Worm (Caenorhabditis elegans) whole organism, midembryonic: Measurements from ENCODE around the gene D1022.9.

ENCODE experiments used
- cog-1 ChIP-seq: sonication (generic microtip); optimal IDR thresholded peaks from 2 replicates; lab custom pipeline; 2016; ENCODE audit warnings: missing genetic modification characterization, missing compliant biosample characterization
- med-1 ChIP-seq: sonication (generic microtip); optimal IDR thresholded peaks from 2 replicates; lab custom pipeline; 2017; ENCODE audit warnings: missing genetic modification characterization, mild to moderate bottlenecking, missing compliant biosample characterization, antibody characterized with exemption, missing genetic modification reagents; ENCODE audit not compliant: insufficient read depth

DNA sequence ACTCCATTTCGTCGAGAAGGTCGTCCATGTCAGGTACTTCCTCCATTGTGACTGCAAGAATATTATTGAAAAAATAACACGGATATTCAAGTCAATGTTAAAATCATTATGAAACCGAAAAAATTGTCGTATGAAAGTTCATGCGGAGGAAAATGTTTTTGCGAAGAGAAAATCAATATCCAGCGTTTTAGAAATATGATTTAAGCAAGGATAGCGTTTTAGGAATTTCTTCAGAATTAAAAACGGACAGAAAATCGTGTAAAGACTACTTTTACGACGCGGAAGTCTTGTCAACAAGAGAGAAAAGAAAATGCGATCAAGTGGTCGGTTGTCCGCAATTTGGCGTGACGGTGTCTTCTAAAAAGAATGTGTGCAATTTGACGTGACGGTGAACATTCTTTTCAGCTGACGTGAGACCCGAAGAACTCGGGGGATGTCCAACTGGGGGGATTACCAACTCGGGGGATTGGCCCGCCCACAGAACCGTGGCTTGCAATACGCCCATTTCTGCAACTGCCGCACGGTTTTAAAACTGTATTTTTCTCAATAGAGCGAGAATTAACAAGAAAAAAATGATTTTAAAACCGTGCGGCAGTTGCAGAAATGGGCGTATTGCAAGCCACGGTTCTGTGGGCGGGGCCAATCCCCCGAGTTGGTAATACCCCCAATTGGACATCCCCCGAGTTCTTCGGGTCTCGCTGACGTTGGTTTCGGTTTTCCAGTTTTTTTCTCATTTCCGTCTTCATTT, 10.8 kb downstream of the D1022.9 start, which contains the start of the genes aka-1 and ubc-6:
- TF ChIP-seq cog-1 (peak; percentile 45), med-1 (GFP tag; lab: Kevin White, UChicago) (no peak)
